Fruit fly (Drosophila melanogaster) whole organism, embryonic: Measurements from ENCODE around the gene CG14882.

ENCODE experiments used
- C15 ChIP-seq: fragments of 200-800 bp; sonication (Bioruptor generic); IDR thresholded peaks from 3 replicates; pipeline ENCODE4 v1.3.6; 2022; ENCODE audit warnings: missing biosample characterization, missing genetic modification characterization
- CG10147 ChIP-seq: fragments of 200-800 bp; sonication (Bioruptor generic); optimal IDR thresholded peaks from 2 replicates; lab custom pipeline; 2019; ENCODE audit warnings: missing biosample characterization, mild to moderate bottlenecking, missing genetic modification characterization, moderate library complexity
- CG10267 ChIP-seq: fragments of 200-800 bp; sonication (Bioruptor generic); optimal IDR thresholded peaks from 2 replicates; lab custom pipeline; 2018; ENCODE audit warnings: missing biosample characterization, mild to moderate bottlenecking, missing genetic modification characterization, moderate library complexity
- CG10366 ChIP-seq: fragments of 200-800 bp; sonication (Bioruptor generic); IDR thresholded peaks from 2 replicates; pipeline ENCODE4 v1.3.6; 2022; ENCODE audit warnings: missing biosample characterization, missing genetic modification characterization
- CG11695 ChIP-seq: fragments of 200-800 bp; sonication (Bioruptor generic); IDR thresholded peaks from 3 replicates; pipeline ENCODE4 v1.3.6; 2022; ENCODE audit warnings: missing biosample characterization, missing genetic modification characterization
- CG11696 ChIP-seq: fragments of 200-800 bp; sonication (Bioruptor generic); IDR thresholded peaks from 2 replicates; pipeline ENCODE4 v1.3.6; 2022; ENCODE audit warnings: missing biosample characterization, missing genetic modification characterization
- CG12155 ChIP-seq: fragments of 200-800 bp; sonication (Bioruptor generic); optimal IDR thresholded peaks from 3 replicates; lab custom pipeline; 2016; ENCODE audit warnings: missing biosample characterization, missing genetic modification characterization
- CG13287 ChIP-seq: fragments of 200-800 bp; sonication (Bioruptor generic); IDR thresholded peaks from 2 replicates; pipeline ENCODE4 v1.3.6; 2022; ENCODE audit warnings: missing biosample characterization, missing genetic modification characterization; ENCODE audit not compliant: partially characterized antibody
- CG13775 ChIP-seq: fragments of 200-800 bp; sonication (Bioruptor generic); optimal IDR thresholded peaks from 3 replicates; lab custom pipeline; 2017; ENCODE audit warnings: missing biosample characterization, mild to moderate bottlenecking, missing genetic modification characterization
- CG15011 ChIP-seq: fragments of 200-800 bp; sonication (Bioruptor generic); optimal IDR thresholded peaks from 3 replicates; lab custom pipeline; 2018; ENCODE audit warnings: missing biosample characterization, mild to moderate bottlenecking, missing genetic modification characterization
- CG15479 ChIP-seq: fragments of 200-800 bp; sonication (Bioruptor generic); optimal IDR thresholded peaks from 3 replicates; lab custom pipeline; 2019; ENCODE audit warnings: missing biosample characterization, mild to moderate bottlenecking, missing genetic modification characterization, moderate library complexity
- CG17359 ChIP-seq: fragments of 200-800 bp; sonication (Bioruptor generic); optimal IDR thresholded peaks from 3 replicates; lab custom pipeline; 2018; ENCODE audit warnings: missing biosample characterization, mild to moderate bottlenecking, missing genetic modification characterization, moderate library complexity
- CG18764 ChIP-seq: fragments of 200-800 bp; sonication (Bioruptor generic); optimal IDR thresholded peaks from 3 replicates; lab custom pipeline; 2016; ENCODE audit warnings: missing biosample characterization, missing genetic modification characterization
- CG2712 ChIP-seq: fragments of 200-800 bp; optimal IDR thresholded peaks from 3 replicates; lab custom pipeline; 2019; ENCODE audit warnings: missing biosample characterization, mild to moderate bottlenecking, missing genetic modification characterization, moderate library complexity
- CG2889 ChIP-seq: fragments of 200-800 bp; sonication (Bioruptor generic); IDR thresholded peaks from 3 replicates; pipeline ENCODE4 v1.3.6; 2022; ENCODE audit warnings: missing biosample characterization, missing genetic modification characterization
- CG34422 ChIP-seq: fragments of 200-800 bp; sonication (Bioruptor generic); IDR thresholded peaks from 3 replicates; pipeline ENCODE4 v1.3.6; 2022; ENCODE audit warnings: missing biosample characterization, missing genetic modification characterization
- CG6175 ChIP-seq: fragments of 200-800 bp; sonication (Bioruptor generic); IDR thresholded peaks from 3 replicates; pipeline ENCODE4 v1.3.6; 2022; ENCODE audit warnings: missing biosample characterization, missing genetic modification characterization
- CG6254 ChIP-seq: fragments of 200-800 bp; sonication (Bioruptor generic); optimal IDR thresholded peaks from 3 replicates; lab custom pipeline; 2017; ENCODE audit warnings: mild to moderate bottlenecking, missing biosample characterization, missing genetic modification reagents, missing genetic modification characterization
- CG6272 ChIP-seq: fragments of 200-800 bp; sonication (Bioruptor generic); IDR thresholded peaks from 2 replicates; pipeline ENCODE4 v1.3.6; 2022; ENCODE audit warnings: missing biosample characterization, missing genetic modification characterization
- CG8089 ChIP-seq: fragments of 200-800 bp; sonication (Bioruptor generic); optimal IDR thresholded peaks from 3 replicates; lab custom pipeline; 2016; ENCODE audit warnings: missing biosample characterization, missing genetic modification characterization
- CoRest ChIP-seq: fragments of 200-800 bp; sonication (Bioruptor generic); optimal IDR thresholded peaks from 3 replicates; lab custom pipeline; 2018; ENCODE audit warnings: missing biosample characterization, mild to moderate bottlenecking, missing genetic modification characterization, moderate library complexity
- Doc3 ChIP-seq: fragments of 200-800 bp; sonication (Bioruptor generic); IDR thresholded peaks from 3 replicates; pipeline ENCODE4 v1.3.6; 2022; ENCODE audit warnings: missing biosample characterization, missing genetic modification characterization; ENCODE audit not compliant: partially characterized antibody
- Dp ChIP-seq: fragments of 200-800 bp; sonication (Bioruptor generic); optimal IDR thresholded peaks from 2 replicates; lab custom pipeline; 2018; ENCODE audit warnings: missing biosample characterization, mild to moderate bottlenecking, missing genetic modification characterization, moderate library complexity
- Eip74EF ChIP-seq, 2 experiments: fragments of 200-800 bp in 1 of 2; fragments of >200 bp in 1 of 2; sonication (Bioruptor generic) in 1 of 2; optimal IDR thresholded peaks; 2 replicates each; lab custom pipeline; 2017 to 2019; ENCODE audit warnings: missing biosample characterization in 2 of 2, missing genetic modification characterization in 2 of 2, mild to moderate bottlenecking in 1 of 2, moderate library complexity in 1 of 2
- Ets65A ChIP-seq: fragments of 200-800 bp; sonication (Bioruptor generic); peaks from one replicate; lab custom pipeline; 2016; ENCODE audit warnings: missing biosample characterization, missing genetic modification characterization
- Hey ChIP-seq: fragments of 200-800 bp; sonication (Bioruptor generic); optimal IDR thresholded peaks from 3 replicates; lab custom pipeline; 2018; ENCODE audit warnings: missing biosample characterization, mild to moderate bottlenecking, missing genetic modification characterization
- Hmr ChIP-seq: fragments of 200-800 bp; sonication (Bioruptor generic); optimal IDR thresholded peaks from 3 replicates; lab custom pipeline; 2017; ENCODE audit warnings: mild to moderate bottlenecking, missing biosample characterization, missing genetic modification reagents, missing genetic modification characterization
- Hmx ChIP-seq: fragments of 200-800 bp; sonication (Bioruptor generic); optimal IDR thresholded peaks from 2 replicates; lab custom pipeline; 2016; ENCODE audit warnings: missing biosample characterization, missing genetic modification characterization
- Ptx1 ChIP-seq: fragments of 200-800 bp; sonication (Bioruptor generic); IDR thresholded peaks from 2 replicates; pipeline ENCODE4 v1.3.6; 2022; ENCODE audit warnings: missing biosample characterization, missing genetic modification characterization
- Ravus ChIP-seq: fragments of 200-800 bp; sonication (Bioruptor generic); IDR thresholded peaks from 2 replicates; pipeline ENCODE4 v1.3.6; 2022; ENCODE audit warnings: missing biosample characterization, missing genetic modification characterization
- Rfx ChIP-seq: fragments of 200-800 bp; sonication (Bioruptor generic); IDR thresholded peaks from 2 replicates; pipeline ENCODE4 v1.3.6; 2022; ENCODE audit warnings: missing biosample characterization, missing genetic modification characterization
- Sry-β ChIP-seq: fragments of 200-800 bp; sonication (Bioruptor generic); optimal IDR thresholded peaks from 2 replicates; lab custom pipeline; 2018; ENCODE audit warnings: missing biosample characterization, mild to moderate bottlenecking, missing genetic modification characterization, moderate library complexity
- al ChIP-seq: fragments of 200-800 bp; sonication (Bioruptor generic); IDR thresholded peaks from 2 replicates; pipeline ENCODE4 v1.3.6; 2022; ENCODE audit warnings: missing biosample characterization, missing genetic modification characterization
- bab2 ChIP-seq: fragments of 200-800 bp; sonication (Bioruptor generic); optimal IDR thresholded peaks from 2 replicates; lab custom pipeline; 2016; ENCODE audit warnings: missing biosample characterization, missing genetic modification characterization
- bbx ChIP-seq: fragments of 200-800 bp; sonication (Bioruptor generic); IDR thresholded peaks from 2 replicates; pipeline ENCODE4 v1.3.6; 2022; ENCODE audit warnings: missing biosample characterization, missing genetic modification characterization; ENCODE audit not compliant: partially characterized antibody
- chm ChIP-seq: fragments of 200-800 bp; sonication (Bioruptor generic); IDR thresholded peaks from 2 replicates; pipeline ENCODE4 v1.3.6; 2022; ENCODE audit warnings: missing biosample characterization, missing genetic modification characterization
- crp ChIP-seq, 2 experiments: fragments of 200-800 bp; sonication (Bioruptor generic); optimal IDR thresholded peaks; 2 replicates in 1 of 2; 3 replicates in 1 of 2; lab custom pipeline; 2017; ENCODE audit warnings: missing biosample characterization in 2 of 2, missing genetic modification characterization in 2 of 2, mild to moderate bottlenecking in 1 of 2, moderate library complexity in 1 of 2
- fd3F ChIP-seq: fragments of 200-800 bp; sonication (Bioruptor generic); optimal IDR thresholded peaks from 2 replicates; lab custom pipeline; 2018; ENCODE audit warnings: missing biosample characterization, mild to moderate bottlenecking, missing genetic modification characterization, moderate library complexity
- ftz-f1 ChIP-seq: fragments of 200-800 bp; sonication (Bioruptor generic); optimal IDR thresholded peaks from 2 replicates; lab custom pipeline; 2016; ENCODE audit warnings: missing biosample characterization, missing genetic modification characterization
- gsb-n ChIP-seq: fragments of 200-800 bp; sonication (Bioruptor generic); optimal IDR thresholded peaks from 3 replicates; lab custom pipeline; 2018; ENCODE audit warnings: missing biosample characterization, mild to moderate bottlenecking, missing genetic modification characterization
- klu ChIP-seq: fragments of 200-800 bp; sonication (Bioruptor generic); IDR thresholded peaks from 2 replicates; pipeline ENCODE4 v1.3.6; 2022; ENCODE audit warnings: missing biosample characterization, missing genetic modification characterization
- lola ChIP-seq, 3 experiments: fragments of >200 bp in 2 of 3; fragments of 200-800 bp in 1 of 3; sonication (Bioruptor generic) in 1 of 3; optimal IDR thresholded peaks; 2 replicates each; lab custom pipeline; 2017 to 2019; ENCODE audit warnings: missing biosample characterization in 3 of 3, missing genetic modification characterization in 3 of 3, mild to moderate bottlenecking in 1 of 3, moderate library complexity in 1 of 3
- mld ChIP-seq: fragments of 200-800 bp; sonication (Bioruptor generic); IDR thresholded peaks from 3 replicates; pipeline ENCODE4 v1.3.6; 2022; ENCODE audit warnings: missing biosample characterization, missing genetic modification characterization; ENCODE audit not compliant: partially characterized antibody
- pb ChIP-seq: fragments of 200-800 bp; sonication (Bioruptor generic); optimal IDR thresholded peaks from 3 replicates; lab custom pipeline; 2016; ENCODE audit warnings: missing biosample characterization, missing genetic modification characterization
- toy ChIP-seq: fragments of 200-800 bp; sonication (Bioruptor generic); IDR thresholded peaks from 2 replicates; pipeline ENCODE4 v1.3.6; 2022; ENCODE audit warnings: missing biosample characterization, missing genetic modification characterization
- trem ChIP-seq: fragments of 200-800 bp; optimal IDR thresholded peaks from 3 replicates; lab custom pipeline; 2019; ENCODE audit warnings: missing biosample characterization, mild to moderate bottlenecking, missing genetic modification characterization, moderate library complexity
- tup ChIP-seq: fragments of 200-800 bp; sonication (Bioruptor generic); optimal IDR thresholded peaks from 2 replicates; lab custom pipeline; 2016; ENCODE audit warnings: missing biosample characterization, mild to moderate bottlenecking, missing genetic modification characterization, moderate library complexity
- unc-4 ChIP-seq: fragments of 200-800 bp; sonication (Bioruptor generic); IDR thresholded peaks from 2 replicates; pipeline ENCODE4 v1.3.6; 2022; ENCODE audit warnings: missing biosample characterization, missing genetic modification characterization; ENCODE audit not compliant: partially characterized antibody
- zen2 ChIP-seq: fragments of 200-800 bp; sonication (Bioruptor generic); IDR thresholded peaks from 3 replicates; pipeline ENCODE4 v1.3.6; 2022; ENCODE audit warnings: missing biosample characterization, missing genetic modification characterization; ENCODE audit not compliant: partially characterized antibody
- zfh2 ChIP-seq: fragments of 200-800 bp; sonication (Bioruptor generic); optimal IDR thresholded peaks from 2 replicates; lab custom pipeline; 2016; ENCODE audit warnings: missing biosample characterization, missing genetic modification characterization

Gene CG14882

dm6 chr3R:16441367-16441923, 1.6 kb upstream of the CG14882 start, which contains the start of gene ema (continued):
- no peak for TF ChIP-seq chm (GFP tag; lab: Robert Waterston, UW)
- no peak for TF ChIP-seq Doc3
- TF ChIP-seq zfh2 (GFP tag; lab: Kevin White, UChicago): no peak
- peak; percentile 54 for TF ChIP-seq trem (tag; lab: Kevin White, UChicago)
- TF ChIP-seq al: no peak
- TF ChIP-seq CG13287 (GFP tag; lab: Robert Waterston, UW): peak; percentile 65
- TF ChIP-seq ftz-f1 (GFP tag; lab: Kevin White, UChicago): no peak
- no peak for TF ChIP-seq CG17359 (tag; lab: Kevin White, UChicago)
- TF ChIP-seq Hmr: no peak
- no peak for TF ChIP-seq klu (GFP tag; lab: Robert Waterston, UW)
- no peak for TF ChIP-seq tup (GFP tag; lab: Kevin White, UChicago)
- no peak for TF ChIP-seq C15 (GFP tag; lab: Robert Waterston, UW)
- TF ChIP-seq CG10366 (GFP tag; lab: Robert Waterston, UW): no peak
- peak; percentile 92 for TF ChIP-seq Sry-β (GFP tag; lab: Kevin White, UChicago)
- TF ChIP-seq toy (GFP tag; lab: Robert Waterston, UW): no peak
- no peak for TF ChIP-seq CG6175 (GFP tag; lab: Robert Waterston, UW)
- TF ChIP-seq Hey: no peak
- TF ChIP-seq pb (GFP tag; lab: Kevin White, UChicago): no peak
- no peak for TF ChIP-seq Ptx1 (GFP tag; lab: Robert Waterston, UW)
- no peak for TF ChIP-seq CG15479 (GFP tag; lab: Kevin White, UChicago)
- no peak for TF ChIP-seq CG8089 (GFP tag; lab: Kevin White, UChicago)
- peak; percentile 45 for TF ChIP-seq CG2712 (tag; lab: Kevin White, UChicago)
- no peak for TF ChIP-seq CG2889 (GFP tag; lab: Robert Waterston, UW)
- TF ChIP-seq unc-4 (GFP tag; lab: Robert Waterston, UW): 0 out of 2 replicates have a peak, but pooled peaks have one; percentile 32
- no peak for TF ChIP-seq Hmx (GFP tag; lab: Kevin White, UChicago)
- TF ChIP-seq CG10267 (tag; lab: Kevin White, UChicago): peak; percentile 29
- peak; percentile 54 to 95 for TF ChIP-seq crp (GFP tag; optimal IDR thresholded peaks at IDR 0.05; lab: Kevin White, UChicago)
- peak; percentile 49; the same call in 1 of the 2 replicates for TF ChIP-seq Rfx (GFP tag; lab: Robert Waterston, UW)
- peak; percentile 9 for TF ChIP-seq Ets65A (GFP tag; lab: Kevin White, UChicago)
- no peak for TF ChIP-seq CoRest
- no peak for TF ChIP-seq CG18764 (GFP tag; lab: Kevin White, UChicago)
- peak; percentile 70; the same call in 1 of the 3 replicates for TF ChIP-seq CG34422 (GFP tag; lab: Robert Waterston, UW)
- TF ChIP-seq CG10147 (GFP tag; lab: Kevin White, UChicago): no peak
- no peak for TF ChIP-seq CG6254 (GFP tag; lab: Kevin White, UChicago)
- peak; percentile 52; the same call in 1 of the 2 replicates for TF ChIP-seq bbx (GFP tag; lab: Robert Waterston, UW)
- TF ChIP-seq bab2 (GFP tag; lab: Kevin White, UChicago): no peak
- TF ChIP-seq CG11695 (GFP tag; lab: Robert Waterston, UW): no peak
- no peak for TF ChIP-seq CG11696 (GFP tag; lab: Robert Waterston, UW)
- TF ChIP-seq Eip74EF (GFP tag; optimal IDR thresholded peaks at IDR 0.05; lab: Kevin White, UChicago): no peak
- TF ChIP-seq CG6272: 0 out of 2 replicates have a peak, but pooled peaks have one; percentile 9
- TF ChIP-seq zen2 (GFP tag; lab: Robert Waterston, UW): no peak
- TF ChIP-seq Dp (GFP tag; lab: Kevin White, UChicago): peak; percentile 36
- no peak for TF ChIP-seq fd3F (GFP tag; lab: Kevin White, UChicago)
- TF ChIP-seq Ravus (GFP tag; lab: Robert Waterston, UW): no peak
- no peak for TF ChIP-seq gsb-n
- TF ChIP-seq CG15011 (GFP tag; lab: Kevin White, UChicago): no peak
- TF ChIP-seq mld: no peak
- no peak for TF ChIP-seq lola (GFP tag; optimal IDR thresholded peaks at IDR 0.05; lab: Kevin White, UChicago)
- no peak for TF ChIP-seq CG12155 (GFP tag; lab: Kevin White, UChicago)
- TF ChIP-seq CG13775 (GFP tag; lab: Kevin White, UChicago): no peak
